Fruit fly (Drosophila melanogaster): ENCODE measurements around the gene CG17321.

The CG17321 gene

dm6 chr2L:18810960-18811642, 33.9 kb upstream of the CG17321 start, which contains the start of the genes CG10570 and CG42502 (continued):
- no peak for TF ChIP-seq CG11294 (GFP tag; IDR thresholded peaks at IDR 0.05)
- no peak for TF ChIP-seq Sox14 (GFP tag; optimal IDR thresholded peaks at IDR 0.05)
- 0 out of 3 replicates have a peak, but pooled peaks have one; percentile 12 for TF ChIP-seq CG6163 (GFP tag; IDR thresholded peaks at IDR 0.05)

- TF ChIP-seq CG8319 (GFP tag; optimal IDR thresholded peaks at IDR 0.05) = no peak
- TF ChIP-seq CG3919 (GFP tag; optimal IDR thresholded peaks at IDR 0.05) = no peak
- TF ChIP-seq CG9139 (GFP tag; optimal IDR thresholded peaks at IDR 0.05) = no peak
- no peak for TF ChIP-seq salr (GFP tag; optimal IDR thresholded peaks at IDR 0.05)
These were observed 32.6 kb upstream of the CG17321 start, which contains the start of the genes CG17325 and CG42305 for dm6 chr2L:18812348-18812747. CG17325 (plus strand) TSS chr2L:18812648. CG42305 (plus strand) TSS chr2L:18812648.

dm6 chr2L:18812755-18813154, 32.2 kb upstream of the CG17321 start:
- TF ChIP-seq eg (GFP tag; IDR thresholded peaks at IDR 0.05) = no peak
- TF ChIP-seq CG10631 (GFP tag; optimal IDR thresholded peaks at IDR 0.05) = no peak
- TF ChIP-seq CG11902 (GFP tag; optimal IDR thresholded peaks at IDR 0.05) = no peak
- no peak for TF ChIP-seq CG16779 (tag; optimal IDR thresholded peaks at IDR 0.05)
- no peak for TF ChIP-seq CG9139 (GFP tag; optimal IDR thresholded peaks at IDR 0.05)
- no peak for TF ChIP-seq svp (GFP tag)
- TF ChIP-seq Gug (GFP tag; IDR thresholded peaks at IDR 0.05) = no peak
- TF ChIP-seq acj6 (GFP tag; optimal IDR thresholded peaks at IDR 0.05) = no peak
- TF ChIP-seq CG4318 (GFP tag; optimal IDR thresholded peaks at IDR 0.05) = no peak
- TF ChIP-seq CG6163 (GFP tag; IDR thresholded peaks at IDR 0.05) = no peak
- no peak for TF ChIP-seq Met (GFP tag; optimal IDR thresholded peaks at IDR 0.05)
- TF ChIP-seq CG34406 (GFP tag; optimal IDR thresholded peaks at IDR 0.05) = no peak
- no peak for TF ChIP-seq Smox (GFP tag; optimal IDR thresholded peaks at IDR 0.05)
- no peak for TF ChIP-seq topi (GFP tag; optimal IDR thresholded peaks at IDR 0.05)
- no peak for TF ChIP-seq Sox14 (GFP tag; optimal IDR thresholded peaks at IDR 0.05)
- TF ChIP-seq pdm3 (GFP tag; optimal IDR thresholded peaks at IDR 0.05) = no peak

- no peak for TF ChIP-seq CG32006 (GFP tag; optimal IDR thresholded peaks at IDR 0.05)
- no peak for TF ChIP-seq ss (GFP tag; optimal IDR thresholded peaks at IDR 0.05)
- TF ChIP-seq CG31627 (GFP tag; optimal IDR thresholded peaks at IDR 0.05) = no peak
- TF ChIP-seq pdm3 (GFP tag; optimal IDR thresholded peaks at IDR 0.05) = no peak
- no peak for TF ChIP-seq Hr4 (GFP tag; optimal IDR thresholded peaks at IDR 0.05)
- TF ChIP-seq CG15336 (GFP tag; IDR thresholded peaks at IDR 0.05) = no peak
- no peak for TF ChIP-seq dac (GFP tag; optimal IDR thresholded peaks at IDR 0.05)
- no peak for TF ChIP-seq Eip78C (GFP tag)
- no peak for TF ChIP-seq CG4318 (GFP tag; optimal IDR thresholded peaks at IDR 0.05)
- TF ChIP-seq CG16779 (tag; optimal IDR thresholded peaks at IDR 0.05) = no peak
- TF ChIP-seq CG6854 (GFP tag; optimal IDR thresholded peaks at IDR 0.05) = no peak
These were observed 29.8 kb upstream of the CG17321 start for dm6 chr2L:18815194-18815593.

- TF ChIP-seq svp (GFP tag) = peak; percentile 17
- no peak for TF ChIP-seq CG7368 (GFP tag; optimal IDR thresholded peaks at IDR 0.05)
These were observed 26.6 kb upstream of the CG17321 start for dm6 chr2L:18818397-18818796.

- TF ChIP-seq CG8319 (GFP tag; optimal IDR thresholded peaks at IDR 0.05) (no peak), Hr39 (GFP tag; optimal IDR thresholded peaks at IDR 0.05) (no peak), vri (GFP tag; optimal IDR thresholded peaks at IDR 0.05) (no peak), CG6163 (GFP tag; IDR thresholded peaks at IDR 0.05) (no peak), svp (GFP tag) (no peak), CG34406 (GFP tag; optimal IDR thresholded peaks at IDR 0.05) (no peak), CG31627 (GFP tag; optimal IDR thresholded peaks at IDR 0.05) (no peak), topi (GFP tag; optimal IDR thresholded peaks at IDR 0.05) (no peak), CG10631 (GFP tag; optimal IDR thresholded peaks at IDR 0.05) (no peak), Eip78C (GFP tag) (no peak)
These were observed 25.9 kb upstream of the CG17321 start, which contains the start of gene Ugt36F1 for dm6 chr2L:18819044-18819443. Ugt36F1 (plus strand) TSS chr2L:18819344.

Data from whole organism, prepupa.